Fruit fly (Drosophila melanogaster) whole organism, prepupa: ENCODE results near the gene ru.

Source experiments
- CG3032 ChIP-seq: fragments of 200-800 bp; optimal IDR thresholded peaks from 2 replicates; lab custom pipeline; 2019; ENCODE audit warnings: missing biosample characterization, mild to moderate bottlenecking, missing genetic modification characterization, moderate library complexity
- CG8319 ChIP-seq: fragments of 200-800 bp; sonication (Bioruptor generic); optimal IDR thresholded peaks from 3 replicates; lab custom pipeline; 2016; ENCODE audit warnings: missing biosample characterization, missing genetic modification characterization
- vri ChIP-seq: fragments of 200-800 bp; sonication (Bioruptor generic); optimal IDR thresholded peaks from 3 replicates; lab custom pipeline; 2016; ENCODE audit warnings: missing biosample characterization, mild to moderate bottlenecking, missing genetic modification characterization

- TF ChIP-seq vri (GFP tag; lab: Kevin White, UChicago), result no peak
- TF ChIP-seq CG8319 (GFP tag; lab: Kevin White, UChicago), result no peak
- TF ChIP-seq CG3032 (tag; lab: Kevin White, UChicago), result peak; percentile 55
These were observed 5.8 kb downstream of the ru start for dm6 chr3L:1376014-1376745.
